Fruit fly (Drosophila melanogaster): ENCODE measurements around the gene CG15211.

The CG15211 gene

DNA sequence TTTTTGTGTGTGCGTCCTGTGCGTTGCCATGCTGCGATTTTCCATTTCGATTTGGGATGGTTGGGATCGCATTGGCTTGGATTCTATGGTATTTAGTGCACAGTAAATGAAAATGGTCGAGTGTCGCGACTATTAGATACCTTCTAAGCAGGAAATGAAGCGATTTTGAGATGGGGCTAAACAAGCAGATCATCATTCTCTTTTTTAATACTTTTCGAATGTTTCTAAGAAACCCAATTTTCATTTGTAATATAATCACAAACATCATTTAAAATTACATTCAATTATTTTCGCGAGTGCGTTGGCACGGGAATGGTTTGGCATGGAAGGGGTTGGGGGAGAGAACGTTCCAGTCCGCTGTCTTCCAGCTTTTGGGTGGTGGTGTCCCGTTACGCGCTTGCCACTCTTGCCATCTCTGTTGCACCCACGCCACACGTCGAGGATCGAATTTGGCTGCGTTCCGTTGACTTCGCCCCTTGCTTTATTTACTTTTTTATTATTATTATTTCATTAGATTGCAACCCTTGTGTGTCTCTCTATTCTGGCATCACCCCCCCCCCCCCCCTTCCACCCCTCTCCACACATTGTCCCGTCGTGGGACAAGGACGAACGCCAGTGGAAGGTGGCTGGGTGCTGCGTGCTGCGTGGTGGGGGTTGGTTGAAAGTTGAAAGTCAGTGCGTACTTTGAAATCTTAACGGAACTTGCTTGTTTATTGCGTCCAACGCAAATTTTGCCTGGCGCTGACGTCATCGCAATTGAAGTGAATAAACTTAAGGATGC lies 53.2 kb downstream of the CG15211 start (continued):
- TF ChIP-seq grn (GFP tag; optimal IDR thresholded peaks at IDR 0.05) (no peak), nmo (GFP tag; optimal IDR thresholded peaks at IDR 0.05) (peak; percentile 62), lola (GFP tag; optimal IDR thresholded peaks at IDR 0.05) (peak in 1 of 3 experiments; percentile 69), ham (GFP tag; IDR thresholded peaks at IDR 0.05) (no peak), PHDP (tag; optimal IDR thresholded peaks at IDR 0.05) (peak; percentile 9), CG2889 (GFP tag; IDR thresholded peaks at IDR 0.05) (no peak), scrt (GFP tag; optimal IDR thresholded peaks at IDR 0.05) (peak; percentile 17), CG10565 (GFP tag; optimal IDR thresholded peaks at IDR 0.05) (no peak), Dip3 (GFP tag; optimal IDR thresholded peaks at IDR 0.05) (no peak), Bgb (GFP tag; IDR thresholded peaks at IDR 0.05; ENCODE audit: partially characterized antibody) (no peak), amos (GFP tag; IDR thresholded peaks at IDR 0.05; ENCODE audit: partially characterized antibody) (no peak), CG10462 (GFP tag; optimal IDR thresholded peaks at IDR 0.05) (no peak), Fer1 (GFP tag; optimal IDR thresholded peaks at IDR 0.05) (no peak), fru (optimal IDR thresholded peaks at IDR 0.05) (no peak), CG7556 (GFP tag; optimal IDR thresholded peaks at IDR 0.05) (peak; percentile 50), CG17612 (GFP tag; IDR thresholded peaks at IDR 0.05) (no peak), CG17361 (GFP tag; IDR thresholded peaks at IDR 0.05) (peak; percentile 59; the same call in 1 of the 3 replicates), CG7372 (GFP tag; IDR thresholded peaks at IDR 0.05) (no peak), ewg (GFP tag; optimal IDR thresholded peaks at IDR 0.05) (peak; percentile 24), YL-1 (GFP tag; optimal IDR thresholded peaks at IDR 0.05) (no peak), Deaf1 (tag; optimal IDR thresholded peaks at IDR 0.05) (no peak), hb (GFP tag; IDR thresholded peaks at IDR 0.05; ENCODE audit: partially characterized antibody) (no peak)

DNA sequence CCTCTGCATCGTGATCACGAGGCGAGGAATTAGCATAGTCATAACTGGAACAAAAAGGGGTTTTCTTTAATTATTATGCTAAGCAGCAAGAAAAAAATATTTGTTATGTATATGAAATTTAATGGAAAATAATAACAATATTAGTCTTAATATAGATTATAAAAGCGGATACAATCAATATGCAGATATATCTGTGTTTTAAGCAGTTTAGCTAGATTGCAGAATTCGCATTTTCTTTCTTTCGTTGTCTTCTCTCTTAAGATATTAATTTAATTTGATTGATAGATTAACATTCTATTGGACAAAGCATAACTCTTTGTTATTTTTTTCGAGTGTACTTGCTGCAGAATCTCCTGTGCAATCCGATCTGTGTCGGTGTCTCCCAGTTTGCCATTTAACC lies 55.0 kb downstream of the CG15211 start:
- TF ChIP-seq Awh (GFP tag; IDR thresholded peaks at IDR 0.05) = no peak
- no peak for TF ChIP-seq CG15479 (GFP tag; optimal IDR thresholded peaks at IDR 0.05)
- TF ChIP-seq Dbx (GFP tag; IDR thresholded peaks at IDR 0.05) = no peak
